Fruit fly (Drosophila melanogaster) S2 (cell line): Measurements from ENCODE around the gene wac.

ENCODE experiments used
- CG8478 ChIP-seq: fragments of >200 bp; optimal IDR thresholded peaks from 2 replicates; lab custom pipeline; 2018
- CTCF ChIP-seq, 2 experiments: fragments of >200 bp; optimal IDR thresholded peaks; 2 replicates each; lab custom pipeline; 2018

dm6 chr3L:262724-263177 lies 4.8 kb downstream of the wac start:
- no peak for TF ChIP-seq CTCF (optimal IDR thresholded peaks at IDR 0.05; lab: Kevin White, UChicago)
- no peak for TF ChIP-seq CG8478
